Worm (Caenorhabditis elegans) whole organism, L2 larva: Measurements from ENCODE around the gene F07C6.6.

Experiments
- dmd-4 ChIP-seq: sonication (generic microtip); optimal IDR thresholded peaks from 2 replicates; lab custom pipeline; 2017; ENCODE audit warnings: missing biosample characterization, missing genetic modification characterization
- elt-3 ChIP-seq: sonication (generic microtip); optimal IDR thresholded peaks from 2 replicates; lab custom pipeline; 2017; ENCODE audit warnings: missing biosample characterization, missing genetic modification characterization
- lin-13 ChIP-seq: fragments of 150-350 bp; optimal IDR thresholded peaks from 2 replicates; lab custom pipeline; 2014; ENCODE audit warnings: missing biosample characterization, missing genetic modification reagents, missing genetic modification characterization
- unc-55 ChIP-seq: fragments of 150-350 bp; sonication (generic microtip); optimal IDR thresholded peaks from 3 replicates; lab custom pipeline; 2014; ENCODE audit warnings: missing biosample characterization, missing genetic modification reagents, missing genetic modification characterization
- zag-1 ChIP-seq: fragments of 150-350 bp; optimal IDR thresholded peaks from 2 replicates; lab custom pipeline; 2014; ENCODE audit warnings: missing biosample characterization, missing genetic modification characterization

- TF ChIP-seq zag-1 (tag; lab: Kevin White, UChicago): no peak
- TF ChIP-seq elt-3 (tag; lab: Kevin White, UChicago): no peak
- no peak for TF ChIP-seq dmd-4 (tag; lab: Kevin White, UChicago)
- no peak for TF ChIP-seq unc-55 (GFP tag; lab: Kevin White, UChicago)
- TF ChIP-seq lin-13 (GFP tag; lab: Kevin White, UChicago): no peak
These were observed 47.8 kb downstream of the F07C6.6 start for ce11 chrIV:12840348-12840747.
